Fruit fly (Drosophila melanogaster): ENCODE measurements around the gene CG15571.

DNA sequence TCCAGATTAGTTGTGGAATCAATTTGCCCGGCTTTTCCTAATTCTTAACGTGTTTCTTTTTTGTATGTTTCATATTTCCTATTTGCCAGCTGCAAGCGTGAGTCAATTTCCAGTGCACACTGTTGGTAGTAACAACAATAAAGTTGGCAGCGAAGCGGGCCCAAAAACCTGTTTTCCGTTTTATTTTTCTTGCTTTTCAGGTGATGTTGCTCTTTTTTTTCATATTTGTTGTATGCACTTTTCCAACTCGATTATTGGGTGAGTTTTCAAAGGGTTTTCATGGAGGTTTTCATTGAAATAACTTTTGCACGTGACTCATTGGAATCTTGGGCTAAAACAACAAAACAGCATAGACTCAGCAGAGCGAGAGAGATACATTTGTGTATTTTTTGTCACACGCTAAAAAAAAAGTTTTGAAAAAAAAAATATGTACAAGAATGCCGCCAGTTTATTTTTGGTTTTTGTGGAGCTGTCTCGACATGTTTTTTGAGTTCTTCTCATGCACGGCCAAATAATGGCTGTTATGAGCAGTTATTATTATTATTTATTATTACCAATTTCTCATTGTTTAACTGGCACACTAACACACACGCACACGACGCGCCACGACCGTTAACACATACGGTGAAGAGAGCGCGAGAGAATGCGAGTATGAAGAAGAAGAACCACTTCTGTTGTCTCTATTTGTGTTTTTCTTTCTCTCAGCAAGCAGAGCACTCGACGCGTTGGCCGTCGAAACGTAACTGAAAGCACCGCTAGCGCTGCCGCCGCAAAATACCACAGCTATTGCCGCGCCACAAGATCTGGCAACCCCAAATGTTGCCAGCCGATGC, 11.6 kb downstream of the CG15571 start, which contains the start of gene Fas2:
- TF ChIP-seq pan (optimal IDR thresholded peaks at IDR 0.05) (no peak), fru (GFP tag; optimal IDR thresholded peaks at IDR 0.05) (peak; percentile 67), Myc (optimal IDR thresholded peaks at IDR 0.05) (no peak), Mio (GFP tag; optimal IDR thresholded peaks at IDR 0.05) (no peak), h (GFP tag; optimal IDR thresholded peaks at IDR 0.05) (peak; percentile 70), psq (GFP tag; optimal IDR thresholded peaks at IDR 0.05) (no peak), OdsH (GFP tag; optimal IDR thresholded peaks at IDR 0.05) (peak; percentile 35)

Data from whole organism, wandering third instar larva.